Fruit fly (Drosophila melanogaster) whole organism, prepupa: ENCODE data around the gene CecA2.

ENCODE experiments used
- CG11294 ChIP-seq: fragments of 200-800 bp; sonication (Bioruptor generic); IDR thresholded peaks from 2 replicates; pipeline ENCODE4 v1.3.6; 2022; ENCODE audit warnings: missing biosample characterization, missing genetic modification characterization
- CG11762 ChIP-seq: fragments of 200-800 bp; sonication (Bioruptor generic); optimal IDR thresholded peaks from 3 replicates; lab custom pipeline; 2016; ENCODE audit warnings: missing biosample characterization, missing genetic modification characterization; ENCODE audit not compliant: insufficient read depth
- CG11902 ChIP-seq: fragments of 200-800 bp; sonication (Bioruptor generic); optimal IDR thresholded peaks from 3 replicates; lab custom pipeline; 2016; ENCODE audit warnings: missing biosample characterization, missing genetic modification characterization
- CG15336 ChIP-seq: fragments of 200-800 bp; sonication (Bioruptor generic); IDR thresholded peaks from 2 replicates; pipeline ENCODE4 v1.3.6; 2022; ENCODE audit warnings: missing biosample characterization, missing genetic modification characterization
- CG1621 ChIP-seq: fragments of 200-800 bp; sonication (Bioruptor generic); optimal IDR thresholded peaks from 3 replicates; lab custom pipeline; 2018; ENCODE audit warnings: missing biosample characterization, mild to moderate bottlenecking, missing genetic modification characterization
- CG16779 ChIP-seq: fragments of 200-800 bp; sonication (Bioruptor generic); optimal IDR thresholded peaks from 3 replicates; lab custom pipeline; 2017; ENCODE audit warnings: missing biosample characterization, mild to moderate bottlenecking, missing genetic modification characterization
- CG3032 ChIP-seq: fragments of 200-800 bp; optimal IDR thresholded peaks from 2 replicates; lab custom pipeline; 2019; ENCODE audit warnings: missing biosample characterization, mild to moderate bottlenecking, missing genetic modification characterization, moderate library complexity
- CG32006 ChIP-seq: fragments of 200-800 bp; sonication (Bioruptor generic); optimal IDR thresholded peaks from 3 replicates; lab custom pipeline; 2017; ENCODE audit warnings: missing biosample characterization, mild to moderate bottlenecking, missing genetic modification characterization
- CG4318 ChIP-seq: fragments of 200-800 bp; sonication (Bioruptor generic); optimal IDR thresholded peaks from 3 replicates; lab custom pipeline; 2017; ENCODE audit warnings: missing biosample characterization, mild to moderate bottlenecking, missing genetic modification characterization
- CG6163 ChIP-seq: fragments of 200-800 bp; sonication (Bioruptor generic); IDR thresholded peaks from 3 replicates; pipeline ENCODE4 v1.3.6; 2022; ENCODE audit warnings: missing biosample characterization, missing genetic modification characterization
- CG6276 ChIP-seq: fragments of 200-800 bp; sonication (Bioruptor generic); optimal IDR thresholded peaks from 2 replicates; lab custom pipeline; 2017; ENCODE audit warnings: missing biosample characterization, mild to moderate bottlenecking, missing genetic modification characterization
- CG6792 ChIP-seq: fragments of 200-800 bp; sonication (Bioruptor generic); optimal IDR thresholded peaks from 3 replicates; lab custom pipeline; 2016; ENCODE audit warnings: missing biosample characterization, missing genetic modification characterization
- CG6808 ChIP-seq: fragments of 200-800 bp; sonication (Bioruptor generic); optimal IDR thresholded peaks from 3 replicates; lab custom pipeline; 2017; ENCODE audit warnings: missing biosample characterization, missing genetic modification characterization, mild to moderate bottlenecking, moderate library complexity, missing genetic modification reagents
- CG6854 ChIP-seq: fragments of 200-800 bp; sonication (Bioruptor generic); optimal IDR thresholded peaks from 2 replicates; lab custom pipeline; 2017; ENCODE audit warnings: missing biosample characterization, mild to moderate bottlenecking, missing genetic modification characterization
- CG8319 ChIP-seq: fragments of 200-800 bp; sonication (Bioruptor generic); optimal IDR thresholded peaks from 3 replicates; lab custom pipeline; 2016; ENCODE audit warnings: missing biosample characterization, missing genetic modification characterization
- CG9139 ChIP-seq: fragments of 200-800 bp; sonication (Bioruptor generic); optimal IDR thresholded peaks from 3 replicates; lab custom pipeline; 2017; ENCODE audit warnings: missing biosample characterization, mild to moderate bottlenecking, missing genetic modification characterization
- Ets21C ChIP-seq: fragments of 200-800 bp; sonication (Bioruptor generic); optimal IDR thresholded peaks from 3 replicates; lab custom pipeline; 2016; ENCODE audit warnings: missing biosample characterization, missing genetic modification characterization
- Ets96B ChIP-seq: fragments of 200-800 bp; optimal IDR thresholded peaks from 2 replicates; lab custom pipeline; 2019; ENCODE audit warnings: missing biosample characterization, mild to moderate bottlenecking, missing genetic modification characterization, moderate library complexity
- Hr38 ChIP-seq: sonication (Bioruptor generic); optimal IDR thresholded peaks from 2 replicates; lab custom pipeline; 2016; ENCODE audit warnings: missing biosample characterization, missing genetic modification characterization
- Hr4 ChIP-seq: fragments of 200-800 bp; sonication (Bioruptor generic); optimal IDR thresholded peaks from 3 replicates; lab custom pipeline; 2016; ENCODE audit warnings: missing biosample characterization, missing genetic modification characterization
- Lpt ChIP-seq: fragments of 200-800 bp; sonication (Bioruptor generic); optimal IDR thresholded peaks from 3 replicates; lab custom pipeline; 2016; ENCODE audit warnings: missing biosample characterization, missing genetic modification characterization
- OdsH ChIP-seq: fragments of 200-800 bp; sonication (Bioruptor generic); optimal IDR thresholded peaks from 3 replicates; lab custom pipeline; 2016; ENCODE audit warnings: missing biosample characterization, missing genetic modification characterization
- Sox102F ChIP-seq: fragments of 200-800 bp; sonication (Bioruptor generic); optimal IDR thresholded peaks from 2 replicates; lab custom pipeline; 2016; ENCODE audit warnings: missing biosample characterization, mild to moderate bottlenecking, missing genetic modification characterization
- Sox14 ChIP-seq: fragments of 200-800 bp; sonication (Bioruptor generic); optimal IDR thresholded peaks from 3 replicates; lab custom pipeline; 2016; ENCODE audit warnings: missing biosample characterization, missing genetic modification characterization
- achi ChIP-seq: fragments of 200-800 bp; sonication (Bioruptor generic); optimal IDR thresholded peaks from 3 replicates; lab custom pipeline; 2016; ENCODE audit warnings: missing biosample characterization, missing genetic modification characterization
- acj6 ChIP-seq: fragments of 200-800 bp; sonication (Bioruptor generic); optimal IDR thresholded peaks from 3 replicates; lab custom pipeline; 2016; ENCODE audit warnings: missing biosample characterization, missing genetic modification characterization
- esn ChIP-seq: fragments of 200-800 bp; sonication (Bioruptor generic); optimal IDR thresholded peaks from 2 replicates; lab custom pipeline; 2016; ENCODE audit warnings: missing biosample characterization, mild to moderate bottlenecking, missing genetic modification characterization, moderate library complexity
- fd59A ChIP-seq: fragments of 200-800 bp; sonication (Bioruptor generic); optimal IDR thresholded peaks from 2 replicates; lab custom pipeline; 2017; ENCODE audit warnings: missing biosample characterization, mild to moderate bottlenecking, missing genetic modification characterization, missing genetic modification reagents
- fd85E ChIP-seq: fragments of 200-800 bp; sonication (Bioruptor generic); optimal IDR thresholded peaks from 3 replicates; lab custom pipeline; 2016; ENCODE audit warnings: missing biosample characterization, missing genetic modification characterization
- fkh ChIP-seq: fragments of 200-800 bp; sonication (Bioruptor generic); optimal IDR thresholded peaks from 3 replicates; lab custom pipeline; 2017; ENCODE audit warnings: missing biosample characterization, mild to moderate bottlenecking, missing genetic modification characterization, moderate library complexity
- net ChIP-seq: fragments of 200-800 bp; sonication (Bioruptor generic); optimal IDR thresholded peaks from 3 replicates; lab custom pipeline; 2016; ENCODE audit warnings: missing biosample characterization, missing genetic modification characterization
- pdm3 ChIP-seq: fragments of 200-800 bp; sonication (Bioruptor generic); optimal IDR thresholded peaks from 3 replicates; lab custom pipeline; 2016; ENCODE audit warnings: missing biosample characterization, missing genetic modification characterization
- salr ChIP-seq, 2 experiments: fragments of 200-800 bp; sonication (Bioruptor generic); optimal IDR thresholded peaks; 3 replicates each; lab custom pipeline; 2016 to 2018; ENCODE audit warnings: missing biosample characterization in 2 of 2, missing genetic modification characterization in 2 of 2, mild to moderate bottlenecking in 1 of 2
- spab ChIP-seq: fragments of 200-800 bp; sonication (Bioruptor generic); optimal IDR thresholded peaks from 2 replicates; lab custom pipeline; 2017; ENCODE audit warnings: missing biosample characterization, mild to moderate bottlenecking, missing genetic modification characterization, missing genetic modification reagents
- svp ChIP-seq: fragments of 200-800 bp; sonication (Bioruptor generic); peaks from one replicate; lab custom pipeline; 2016; ENCODE audit warnings: missing biosample characterization, missing genetic modification characterization
- vri ChIP-seq: fragments of 200-800 bp; sonication (Bioruptor generic); optimal IDR thresholded peaks from 3 replicates; lab custom pipeline; 2016; ENCODE audit warnings: missing biosample characterization, mild to moderate bottlenecking, missing genetic modification characterization

Gene CecA2

dm6 chr3R:30208766-30209484 lies 3.0 kb upstream of the CecA2 start, which contains the start of gene RpS7 (continued):
- peak; percentile 70 for TF ChIP-seq CG16779 (tag; lab: Kevin White, UChicago)
- TF ChIP-seq Ets96B (tag; lab: Kevin White, UChicago) = peak; percentile 39
- peak; percentile 94 for TF ChIP-seq CG6854 (GFP tag; lab: Kevin White, UChicago)
- peak; percentile 80 for TF ChIP-seq achi
- no peak for TF ChIP-seq Lpt (GFP tag; lab: Kevin White, UChicago)
- TF ChIP-seq CG9139 (GFP tag; lab: Kevin White, UChicago) = peak; percentile 76
- TF ChIP-seq CG6808 (GFP tag; lab: Kevin White, UChicago) = peak; percentile 72
- peak; percentile 73 for TF ChIP-seq Sox102F (GFP tag; lab: Kevin White, UChicago)
- no peak for TF ChIP-seq fd59A

- TF ChIP-seq Sox14 = no peak
- TF ChIP-seq esn (GFP tag; lab: Kevin White, UChicago) = no peak
- TF ChIP-seq Ets21C (GFP tag; lab: Kevin White, UChicago) = no peak
- no peak for TF ChIP-seq CG1621 (tag; lab: Kevin White, UChicago)
- TF ChIP-seq vri (GFP tag; lab: Kevin White, UChicago) = no peak
- TF ChIP-seq CG9139 (GFP tag; lab: Kevin White, UChicago) = no peak
- TF ChIP-seq spab = no peak
- TF ChIP-seq, all 60 proteins: peak for 0
Observed at dm6 chr3R:30209648-30210047, 2.3 kb upstream of the CecA2 start, which contains the start of gene Anp. TSS of gene Anp (plus strand) at chr3R:30209948.

DNA sequence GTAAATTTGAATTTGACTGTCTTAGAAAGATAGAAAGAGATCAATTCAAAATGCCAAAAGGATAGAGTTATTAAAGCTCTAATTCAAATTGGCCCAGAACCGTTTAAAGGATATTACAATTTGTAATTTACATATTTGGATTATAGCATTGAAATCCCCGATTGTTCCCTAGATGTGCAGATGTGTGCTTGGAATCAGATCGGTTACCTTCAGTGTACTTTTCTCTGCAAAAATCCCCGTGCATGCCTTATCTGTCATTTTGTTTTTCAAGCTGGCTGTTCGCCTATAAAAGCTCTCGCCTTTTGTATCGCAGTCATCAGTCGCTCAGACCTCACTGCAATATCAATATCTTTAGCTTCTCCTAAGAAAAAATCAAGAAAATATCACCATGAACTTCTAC lies 1.4 kb upstream of the CecA2 start, which contains the start of gene CecA1:
CecA1 (plus strand) TSS at position 315 of the 400 bp plus-strand sequence.
- TF ChIP-seq CG11902 (GFP tag; lab: Kevin White, UChicago) (no peak), svp (GFP tag; lab: Kevin White, UChicago) (peak; percentile 71), CG15336 (no peak), CG6276 (GFP tag; lab: Kevin White, UChicago) (no peak)

DNA sequence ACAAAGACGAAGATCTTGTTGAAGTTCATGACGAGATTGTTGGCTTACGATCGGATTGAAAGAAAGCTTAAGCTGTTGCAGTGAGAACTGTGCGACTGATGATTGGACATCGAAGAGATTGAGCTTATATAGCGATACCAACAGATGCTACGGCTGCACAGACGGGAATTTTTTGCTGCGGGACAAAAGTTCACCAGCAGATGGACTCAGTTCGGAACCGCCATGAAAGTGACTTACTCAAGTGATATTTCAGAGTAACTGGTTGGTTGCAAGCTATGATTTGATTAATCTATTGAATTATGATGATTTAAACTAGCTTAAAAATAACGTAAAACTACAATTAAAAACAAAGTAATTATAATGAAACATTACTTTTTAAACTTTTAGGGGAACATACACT lies 1.7 kb downstream of the CecA2 start, which contains the start of gene CecB:
CecB (minus strand) TSS at position 101 of the 400 bp plus-strand sequence.
- TF ChIP-seq svp (GFP tag; lab: Kevin White, UChicago) (peak; percentile 68), fkh (GFP tag; lab: Kevin White, UChicago) (no peak), Sox102F (GFP tag; lab: Kevin White, UChicago) (no peak)
- TF ChIP-seq, all 60 proteins: peak for 1

DNA sequence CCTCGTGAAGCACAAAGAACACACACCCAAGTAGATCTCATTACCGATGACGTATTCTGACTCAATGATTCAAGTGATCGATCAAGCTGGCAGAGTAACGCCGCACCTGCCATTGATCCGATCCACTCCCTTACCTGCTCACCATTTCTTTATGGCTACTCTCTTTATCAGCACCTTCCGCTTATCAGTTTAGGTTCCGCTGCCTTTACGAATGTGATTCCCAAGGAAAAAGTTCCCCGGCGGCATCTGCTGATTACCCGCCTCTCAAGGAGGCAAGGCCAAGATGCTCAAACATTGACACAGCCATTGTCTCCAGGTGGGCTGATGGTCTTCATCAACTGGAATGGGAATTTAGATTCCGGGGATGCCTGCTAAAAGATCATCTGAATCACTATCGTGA lies 3.1 kb downstream of the CecA2 start:
- TF ChIP-seq svp (GFP tag; lab: Kevin White, UChicago) = peak; percentile 78
- TF ChIP-seq CG6854 (GFP tag; lab: Kevin White, UChicago) = no peak
- no peak for TF ChIP-seq fd85E
- peak; percentile 17 for TF ChIP-seq Sox14
- no peak for TF ChIP-seq net
- TF ChIP-seq CG6163 (GFP tag; lab: Robert Waterston, UW) = no peak

- no peak for TF ChIP-seq CG3032 (tag; lab: Kevin White, UChicago)
- TF ChIP-seq spab = no peak
- no peak for TF ChIP-seq salr (GFP tag; optimal IDR thresholded peaks at IDR 0.05; lab: Kevin White, UChicago)
- no peak for TF ChIP-seq OdsH
- no peak for TF ChIP-seq Hr38 (GFP tag; lab: Kevin White, UChicago)
- TF ChIP-seq acj6 (GFP tag; lab: Kevin White, UChicago) = no peak
- TF ChIP-seq CG6808 (GFP tag; lab: Kevin White, UChicago) = no peak
- TF ChIP-seq CG8319 (GFP tag; lab: Kevin White, UChicago) = no peak
- no peak for TF ChIP-seq Lpt (GFP tag; lab: Kevin White, UChicago)
- TF ChIP-seq CG11762 (GFP tag; lab: Kevin White, UChicago) = no peak
- TF ChIP-seq CG32006 (GFP tag; lab: Kevin White, UChicago) = no peak
- no peak for TF ChIP-seq CG6792 (GFP tag; lab: Kevin White, UChicago)
- no peak for TF ChIP-seq Hr4 (GFP tag; lab: Kevin White, UChicago)
- TF ChIP-seq vri (GFP tag; lab: Kevin White, UChicago) = no peak
- TF ChIP-seq CG15336 = no peak
- no peak for TF ChIP-seq pdm3 (GFP tag; lab: Kevin White, UChicago)
- TF ChIP-seq CG4318 (GFP tag; lab: Kevin White, UChicago) = no peak
- no peak for TF ChIP-seq CG11294
- no peak for TF ChIP-seq CG16779 (tag; lab: Kevin White, UChicago)
Observed at dm6 chr3R:30216210-30216609, 4.3 kb downstream of the CecA2 start, which contains the start of gene CecC. TSS of gene CecC (plus strand) at chr3R:30216484.
